Worm (Caenorhabditis elegans) whole organism, L1 larva: ENCODE results near the gene lhpp-1.
A peak's percentile ranks its signal among the peaks of the same experiment; 100 is the strongest.

Experiments
- C04F5.9 ChIP-seq: sonication (generic microtip); optimal IDR thresholded peaks from 2 replicates; lab custom pipeline; 2016; ENCODE audit warnings: missing genetic modification characterization, missing compliant biosample characterization
- C16A3.4 ChIP-seq: fragments of 150-350 bp; optimal IDR thresholded peaks from 2 replicates; lab custom pipeline; 2014; ENCODE audit warnings: missing biosample characterization, missing genetic modification characterization
- C34B4.2 ChIP-seq: sonication (generic microtip); optimal IDR thresholded peaks from 2 replicates; lab custom pipeline; 2017; ENCODE audit warnings: mild to moderate bottlenecking, missing genetic modification characterization, missing compliant biosample characterization
- F16B12.6 ChIP-seq: fragments of 150-350 bp; optimal IDR thresholded peaks from 2 replicates; lab custom pipeline; 2014; ENCODE audit warnings: missing biosample characterization, missing genetic modification characterization
- alr-1 ChIP-seq: fragments of 200-800 bp; sonication (Bioruptor generic); optimal IDR thresholded peaks from 2 replicates; lab custom pipeline; 2018; ENCODE audit warnings: borderline replicate concordance, mild to moderate bottlenecking, missing genetic modification characterization, missing compliant biosample characterization
- aly-2 ChIP-seq: fragments of 150-350 bp; optimal IDR thresholded peaks from 2 replicates; lab custom pipeline; 2014; ENCODE audit warnings: missing biosample characterization, missing genetic modification characterization
- ama-1 ChIP-seq: fragments of 150-350 bp; optimal IDR thresholded peaks from 2 replicates; lab custom pipeline; 2014
- blmp-1 ChIP-seq: fragments of 150-350 bp; optimal IDR thresholded peaks from 2 replicates; lab custom pipeline; 2014; ENCODE audit warnings: missing biosample characterization, missing genetic modification characterization
- ceh-63 ChIP-seq: fragments of 200-800 bp; sonication (Bioruptor generic); optimal IDR thresholded peaks from 2 replicates; lab custom pipeline; 2018; ENCODE audit warnings: mild to moderate bottlenecking, missing genetic modification characterization, missing compliant biosample characterization
- ceh-8 ChIP-seq: fragments of 200-800 bp; sonication (Bioruptor generic); optimal IDR thresholded peaks from 2 replicates; lab custom pipeline; 2018; ENCODE audit warnings: mild to moderate bottlenecking, missing genetic modification characterization, moderate library complexity, missing compliant biosample characterization
- ceh-82 ChIP-seq, 3 experiments: fragments of 150-350 bp in 1 of 3; sonication (generic microtip) in 2 of 3; optimal IDR thresholded peaks; 2 replicates each; lab custom pipeline; 2014 to 2017; ENCODE audit warnings: missing biosample characterization in 3 of 3, missing genetic modification characterization in 3 of 3
- ceh-90 ChIP-seq: sonication (generic microtip); optimal IDR thresholded peaks from 2 replicates; lab custom pipeline; 2016; ENCODE audit warnings: missing genetic modification characterization, missing compliant biosample characterization
- ces-1 ChIP-seq: fragments of 150-350 bp; optimal IDR thresholded peaks from 2 replicates; lab custom pipeline; 2014; ENCODE audit warnings: missing biosample characterization, missing genetic modification reagents, missing genetic modification characterization
- dpl-1 ChIP-seq, 3 experiments: fragments of 150-350 bp in 2 of 3; sonication (generic microtip) in 1 of 3; optimal IDR thresholded peaks; 2 replicates each; lab custom pipeline; 2014 to 2017; ENCODE audit warnings: missing biosample characterization in 3 of 3, missing genetic modification characterization in 3 of 3, missing genetic modification reagents in 3 of 3
- efl-1 ChIP-seq, 4 experiments: fragments of 150-350 bp; optimal IDR thresholded peaks in 3 of 4; peaks in 1 of 4; 1 replicate in 1 of 4; 2 replicates in 3 of 4; lab custom pipeline; 2014; ENCODE audit warnings: missing biosample characterization in 2 of 4, missing genetic modification characterization in 2 of 4, missing genetic modification reagents in 2 of 4
- efl-3 ChIP-seq: fragments of 200-800 bp; sonication (Bioruptor generic); optimal IDR thresholded peaks from 2 replicates; lab custom pipeline; 2018; ENCODE audit warnings: mild to moderate bottlenecking, missing genetic modification characterization, missing compliant biosample characterization
- egl-13 ChIP-seq: sonication (generic microtip); optimal IDR thresholded peaks from 2 replicates; lab custom pipeline; 2016; ENCODE audit warnings: missing genotype, missing genetic modification reagents, missing genetic modification characterization, missing compliant biosample characterization
- elt-2 ChIP-seq: sonication (generic microtip); optimal IDR thresholded peaks from 2 replicates; lab custom pipeline; 2016; ENCODE audit warnings: missing genetic modification characterization, mild to moderate bottlenecking, inconsistent platforms, missing compliant biosample characterization, missing genetic modification reagents
- ets-5 ChIP-seq: fragments of 200-800 bp; sonication (Bioruptor generic); IDR thresholded peaks from 2 replicates; pipeline ENCODE4 v1.3.6; 2022; ENCODE audit warnings: missing genetic modification characterization, missing compliant biosample characterization
- fkh-10 ChIP-seq: sonication (generic microtip); optimal IDR thresholded peaks from 2 replicates; lab custom pipeline; 2017; ENCODE audit warnings: missing biosample characterization, missing genetic modification reagents, missing genetic modification characterization
- fkh-8 ChIP-seq: sonication (generic microtip); optimal IDR thresholded peaks from 2 replicates; lab custom pipeline; 2016; ENCODE audit warnings: mild to moderate bottlenecking, missing genetic modification characterization, missing compliant biosample characterization
- grh-1 ChIP-seq: fragments of 200-800 bp; sonication (Bioruptor generic); IDR thresholded peaks from 2 replicates; pipeline ENCODE4 v1.3.6; 2022; ENCODE audit warnings: missing genetic modification reagents, missing genetic modification characterization, missing compliant biosample characterization
- hlh-17 ChIP-seq: fragments of 200-800 bp; sonication (Bioruptor generic); optimal IDR thresholded peaks from 2 replicates; lab custom pipeline; 2018; ENCODE audit warnings: missing genetic modification characterization, mild to moderate bottlenecking, missing compliant biosample characterization, moderate library complexity, borderline replicate concordance
- hlh-4 ChIP-seq: sonication (generic microtip); optimal IDR thresholded peaks from 2 replicates; lab custom pipeline; 2016; ENCODE audit warnings: mild to moderate bottlenecking, missing genetic modification characterization, missing compliant biosample characterization
- hpl-2 ChIP-seq: fragments of 150-350 bp; optimal IDR thresholded peaks from 2 replicates; lab custom pipeline; 2014; ENCODE audit warnings: missing biosample characterization, missing genetic modification reagents, missing genetic modification characterization
- irx-1 ChIP-seq: sonication (generic microtip); optimal IDR thresholded peaks from 2 replicates; lab custom pipeline; 2016; ENCODE audit warnings: missing genetic modification characterization, missing compliant biosample characterization
- lin-13 ChIP-seq: fragments of 150-350 bp; optimal IDR thresholded peaks from 2 replicates; lab custom pipeline; 2014; ENCODE audit warnings: missing biosample characterization, missing genetic modification reagents, missing genetic modification characterization
- lin-14 ChIP-seq: fragments of 200-800 bp; sonication (Bioruptor generic); optimal IDR thresholded peaks from 2 replicates; lab custom pipeline; 2018; ENCODE audit warnings: mild to moderate bottlenecking, missing genetic modification characterization, moderate library complexity, missing compliant biosample characterization
- lin-39 ChIP-seq: fragments of 150-350 bp; optimal IDR thresholded peaks from 2 replicates; lab custom pipeline; 2014; ENCODE audit warnings: missing biosample characterization, missing genetic modification reagents, missing genetic modification characterization
- lsy-2 ChIP-seq, 2 experiments: fragments of 150-350 bp; optimal IDR thresholded peaks; 2 replicates each; lab custom pipeline; 2014; ENCODE audit warnings: missing biosample characterization in 2 of 2, missing genetic modification characterization in 2 of 2
- mab-9 ChIP-seq: fragments of 200-800 bp; sonication (Bioruptor generic); IDR thresholded peaks from 2 replicates; pipeline ENCODE4 v1.3.6; 2022; ENCODE audit warnings: missing genetic modification reagents, missing genetic modification characterization, missing compliant biosample characterization
- mef-2 ChIP-seq: fragments of 150-350 bp; optimal IDR thresholded peaks from 2 replicates; lab custom pipeline; 2014; ENCODE audit warnings: missing biosample characterization, missing genetic modification characterization
- mep-1 ChIP-seq: fragments of 150-350 bp; optimal IDR thresholded peaks from 2 replicates; lab custom pipeline; 2014; ENCODE audit warnings: missing biosample characterization, missing genetic modification characterization
- nhr-11 ChIP-seq: fragments of 150-350 bp; optimal IDR thresholded peaks from 2 replicates; lab custom pipeline; 2014; ENCODE audit warnings: missing biosample characterization, missing genetic modification characterization
- nhr-12 ChIP-seq: sonication (generic microtip); optimal IDR thresholded peaks from 2 replicates; lab custom pipeline; 2017; ENCODE audit warnings: missing biosample characterization, missing genetic modification characterization
- nhr-20 ChIP-seq: sonication (generic microtip); optimal IDR thresholded peaks from 2 replicates; lab custom pipeline; 2016; ENCODE audit warnings: mild to moderate bottlenecking, missing genetic modification characterization, missing compliant biosample characterization
- nhr-28 ChIP-seq: fragments of 150-350 bp; optimal IDR thresholded peaks from 2 replicates; lab custom pipeline; 2014; ENCODE audit warnings: missing biosample characterization, missing genetic modification characterization
- nhr-47 ChIP-seq: sonication (generic microtip); optimal IDR thresholded peaks from 2 replicates; lab custom pipeline; 2016; ENCODE audit warnings: mild to moderate bottlenecking, missing genetic modification characterization, moderate library complexity, missing compliant biosample characterization
- nhr-71 ChIP-seq: sonication (generic microtip); optimal IDR thresholded peaks from 2 replicates; lab custom pipeline; 2016; ENCODE audit warnings: mild to moderate bottlenecking, missing genetic modification characterization, moderate library complexity, missing compliant biosample characterization
- nhr-85 ChIP-seq: sonication (generic microtip); peaks from one replicate; lab custom pipeline; 2016; ENCODE audit warnings: missing genetic modification characterization, inconsistent platforms, missing compliant biosample characterization
- pax-3 ChIP-seq: fragments of 200-800 bp; sonication (Bioruptor generic); optimal IDR thresholded peaks from 2 replicates; lab custom pipeline; 2018; ENCODE audit warnings: mild to moderate bottlenecking, missing genetic modification characterization, moderate library complexity, missing compliant biosample characterization
- rnt-1 ChIP-seq: sonication (generic microtip); optimal IDR thresholded peaks from 2 replicates; lab custom pipeline; 2016; ENCODE audit warnings: mild to moderate bottlenecking, missing genetic modification characterization, moderate library complexity, missing compliant biosample characterization
- skn-1 ChIP-seq: fragments of 150-350 bp; optimal IDR thresholded peaks from 2 replicates; lab custom pipeline; 2014; ENCODE audit warnings: missing biosample characterization, missing genetic modification characterization
- snpc-4 ChIP-seq: fragments of 150-350 bp; optimal IDR thresholded peaks from 2 replicates; lab custom pipeline; 2014; ENCODE audit warnings: missing biosample characterization, missing genetic modification characterization
- sox-4 ChIP-seq: sonication (generic microtip); optimal IDR thresholded peaks from 2 replicates; lab custom pipeline; 2016; ENCODE audit warnings: missing genetic modification characterization, missing compliant biosample characterization
- sptf-1 ChIP-seq: fragments of 150-350 bp; optimal IDR thresholded peaks from 2 replicates; lab custom pipeline; 2014; ENCODE audit warnings: missing biosample characterization, missing genetic modification characterization
- sup-37 ChIP-seq: fragments of 200-800 bp; sonication (Bioruptor generic); optimal IDR thresholded peaks from 2 replicates; lab custom pipeline; 2018; ENCODE audit warnings: mild to moderate bottlenecking, missing genetic modification characterization, missing compliant biosample characterization
- swsn-7 ChIP-seq: sonication (generic microtip); optimal IDR thresholded peaks from 2 replicates; lab custom pipeline; 2016; ENCODE audit warnings: missing genetic modification characterization, missing compliant biosample characterization
- tbx-2 ChIP-seq: sonication (generic microtip); optimal IDR thresholded peaks from 2 replicates; lab custom pipeline; 2016; ENCODE audit warnings: missing genetic modification characterization, missing compliant biosample characterization
- unc-130 ChIP-seq: fragments of 150-350 bp; optimal IDR thresholded peaks from 2 replicates; lab custom pipeline; 2017; ENCODE audit warnings: missing biosample characterization, missing genetic modification characterization, inconsistent platforms
- unc-62 ChIP-seq: fragments of 150-350 bp; optimal IDR thresholded peaks from 2 replicates; lab custom pipeline; 2014; ENCODE audit warnings: missing biosample characterization, missing genetic modification reagents, missing genetic modification characterization
- unc-86 ChIP-seq: sonication (generic microtip); optimal IDR thresholded peaks from 2 replicates; lab custom pipeline; 2016; ENCODE audit warnings: missing genetic modification characterization, missing compliant biosample characterization
- xbp-1 ChIP-seq: sonication (generic microtip); optimal IDR thresholded peaks from 2 replicates; lab custom pipeline; 2016; ENCODE audit warnings: missing genetic modification characterization, missing compliant biosample characterization
- zag-1 ChIP-seq: fragments of 150-350 bp; optimal IDR thresholded peaks from 2 replicates; lab custom pipeline; 2014; ENCODE audit warnings: missing biosample characterization, missing genetic modification characterization

Gene lhpp-1

ce11 chrV:12111452-12111851, at the start of gene lhpp-1:
lhpp-1 (minus strand) TSS chrV:12111805.
- TF ChIP-seq lin-39 (tag; lab: Kevin White, UChicago) (no peak), ceh-8 (no peak), efl-1 (optimal IDR thresholded peaks at IDR 0.05; lab: Kevin White, UChicago) (peak in 1 of 2 experiments; percentile 30), efl-1 (GFP tag; optimal IDR thresholded peaks at IDR 0.05 in 1 of 2; lab: Kevin White, UChicago) (peak; percentile 34 to 93), sptf-1 (tag; lab: Kevin White, UChicago) (no peak), C16A3.4 (no peak), mep-1 (tag; lab: Kevin White, UChicago) (no peak), snpc-4 (tag; lab: Kevin White, UChicago) (no peak), mef-2 (tag; lab: Kevin White, UChicago) (no peak), elt-2 (tag; lab: Kevin White, UChicago) (no peak), sup-37 (GFP tag; lab: Kevin White, UChicago) (no peak), hlh-4 (tag; lab: Kevin White, UChicago) (no peak), hpl-2 (GFP tag; lab: Kevin White, UChicago) (no peak), ceh-82 (tag; optimal IDR thresholded peaks at IDR 0.05; lab: Kevin White, UChicago) (no peak), hlh-17 (GFP tag; lab: Kevin White, UChicago) (no peak), blmp-1 (tag; lab: Kevin White, UChicago) (peak; percentile 68), nhr-12 (no peak), fkh-10 (GFP tag; lab: Kevin White, UChicago) (no peak), nhr-20 (tag; lab: Kevin White, UChicago) (no peak), irx-1 (tag; lab: Kevin White, UChicago) (no peak), zag-1 (no peak), pax-3 (tag; lab: Kevin White, UChicago) (no peak), skn-1 (tag; lab: Kevin White, UChicago) (peak; percentile 2), xbp-1 (tag; lab: Kevin White, UChicago) (no peak), ama-1 (no peak), lsy-2 (tag; optimal IDR thresholded peaks at IDR 0.05; lab: Kevin White, UChicago) (peak in 1 of 2 experiments; percentile 20), unc-130 (tag; lab: Kevin White, UChicago) (no peak), nhr-47 (no peak), unc-62 (no peak), alr-1 (no peak), aly-2 (no peak), ceh-90 (no peak), efl-3 (GFP tag; lab: Kevin White, UChicago) (no peak), fkh-8 (tag; lab: Kevin White, UChicago) (no peak), nhr-28 (tag; lab: Kevin White, UChicago) (no peak), dpl-1 (GFP tag; optimal IDR thresholded peaks at IDR 0.05; lab: Kevin White, UChicago) (peak; percentile 20 to 61 (median 55)), sox-4 (no peak), mab-9 (GFP tag; lab: Robert Waterston, UW) (no peak), ets-5 (GFP tag; lab: Robert Waterston, UW) (no peak), C04F5.9 (tag; lab: Kevin White, UChicago) (no peak), lin-14 (GFP tag; lab: Kevin White, UChicago) (peak; percentile 5), ces-1 (GFP tag; lab: Kevin White, UChicago) (no peak), C34B4.2 (tag; lab: Kevin White, UChicago) (no peak), egl-13 (tag; lab: Kevin White, UChicago) (no peak), tbx-2 (tag; lab: Kevin White, UChicago) (no peak), rnt-1 (tag; lab: Kevin White, UChicago) (peak; percentile 19), nhr-11 (tag; lab: Kevin White, UChicago) (no peak), unc-86 (tag; lab: Kevin White, UChicago) (no peak), lin-13 (no peak), nhr-71 (no peak), F16B12.6 (tag; lab: Kevin White, UChicago) (peak; percentile 69), grh-1 (GFP tag; lab: Robert Waterston, UW) (no peak), ceh-63 (GFP tag; lab: Kevin White, UChicago) (no peak), swsn-7 (tag; lab: Kevin White, UChicago) (no peak), nhr-85 (peak; percentile 80)
